Worm (Caenorhabditis elegans): ENCODE results near the gene K07E3.9.

DNA sequence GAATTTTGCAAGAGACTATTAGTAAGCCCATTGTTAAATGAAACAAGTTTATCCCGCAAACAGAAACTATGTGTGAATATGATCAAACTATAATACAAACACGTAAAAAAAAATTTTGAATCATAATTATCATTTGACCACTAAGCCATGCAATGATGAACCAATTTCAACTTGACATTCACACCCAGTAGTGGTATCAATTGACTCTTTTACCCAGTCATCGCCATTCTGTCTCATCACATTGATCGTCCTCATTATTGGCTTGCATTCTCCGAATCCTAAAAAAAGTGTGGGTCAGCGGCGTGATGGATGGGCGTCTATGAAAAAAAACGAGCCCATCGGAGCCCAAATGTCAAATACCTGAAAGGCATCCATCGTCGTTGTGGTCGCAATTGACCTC, 12.3 kb downstream of the K07E3.9 start:
- TF ChIP-seq pha-4 (tag; optimal IDR thresholded peaks at IDR 0.05) (no peak), che-1 (tag; optimal IDR thresholded peaks at IDR 0.05) (no peak), eyg-1 (tag; optimal IDR thresholded peaks at IDR 0.05) (no peak), lin-11 (tag; optimal IDR thresholded peaks at IDR 0.05) (no peak), ceh-48 (tag; optimal IDR thresholded peaks at IDR 0.05) (no peak), unc-42 (tag; optimal IDR thresholded peaks at IDR 0.05) (no peak), ama-1 (optimal IDR thresholded peaks at IDR 0.05) (no peak)

Data from whole organism, late embryonic.